Fruit fly (Drosophila melanogaster) whole organism, embryonic: ENCODE results near the gene Kif3C.

Experiments used
- CG2116 ChIP-seq: fragments of 200-800 bp; sonication (Bioruptor generic); optimal IDR thresholded peaks from 3 replicates; lab custom pipeline; 2018; ENCODE audit warnings: missing biosample characterization, mild to moderate bottlenecking, missing genetic modification characterization
- CG6272 ChIP-seq: fragments of 200-800 bp; sonication (Bioruptor generic); IDR thresholded peaks from 2 replicates; pipeline ENCODE4 v1.3.6; 2022; ENCODE audit warnings: missing biosample characterization, missing genetic modification characterization
- CG8478 ChIP-seq: fragments of >200 bp; optimal IDR thresholded peaks from 2 replicates; lab custom pipeline; 2018
- NfI ChIP-seq: fragments of 200-800 bp; sonication (Bioruptor generic); optimal IDR thresholded peaks from 3 replicates; lab custom pipeline; 2018; ENCODE audit warnings: missing biosample characterization, mild to moderate bottlenecking, missing genetic modification characterization, moderate library complexity
- fd64A ChIP-seq: fragments of 200-800 bp; sonication (Bioruptor generic); optimal IDR thresholded peaks from 3 replicates; lab custom pipeline; 2018; ENCODE audit warnings: missing biosample characterization, mild to moderate bottlenecking, missing genetic modification characterization
- fd96Cb ChIP-seq: fragments of 200-800 bp; sonication (Bioruptor generic); optimal IDR thresholded peaks from 2 replicates; lab custom pipeline; 2018; ENCODE audit warnings: missing biosample characterization, mild to moderate bottlenecking, missing genetic modification characterization, moderate library complexity
- kay ChIP-seq: fragments of 200-800 bp; sonication (Bioruptor generic); optimal IDR thresholded peaks from 2 replicates; lab custom pipeline; 2016; ENCODE audit warnings: missing biosample characterization, missing genetic modification characterization
- lmd ChIP-seq: fragments of 200-800 bp; sonication (Bioruptor generic); IDR thresholded peaks from 2 replicates; pipeline ENCODE4 v1.3.6; 2022; ENCODE audit warnings: missing biosample characterization, missing genetic modification characterization

- TF ChIP-seq fd96Cb (tag; lab: Kevin White, UChicago) (no peak), NfI (GFP tag; lab: Kevin White, UChicago) (no peak), lmd (GFP tag; lab: Robert Waterston, UW) (no peak), CG2116 (GFP tag; lab: Kevin White, UChicago) (no peak), fd64A (GFP tag; lab: Kevin White, UChicago) (no peak), CG6272 (GFP tag; lab: Robert Waterston, UW) (no peak), kay (GFP tag; lab: Kevin White, UChicago) (no peak), CG8478 (lab: Kevin White, UChicago) (no peak)
Measured at dm6 chr4:1123769-1124493, 23.3 kb upstream of the Kif3C start, which contains the start of gene Arf4.
